Worm (Caenorhabditis elegans) whole organism, L3 larva: Measurements from ENCODE around the gene K02H11.9.

Experiments
- nhr-23 ChIP-seq: fragments of 150-350 bp; optimal IDR thresholded peaks from 2 replicates; lab custom pipeline; 2014; ENCODE audit warnings: missing biosample characterization, missing genetic modification reagents, missing genetic modification characterization
- nhr-237 ChIP-seq: fragments of 150-350 bp; optimal IDR thresholded peaks from 2 replicates; lab custom pipeline; 2014; ENCODE audit warnings: missing biosample characterization, missing genetic modification characterization
- nhr-76 ChIP-seq: fragments of 150-350 bp; sonication (generic microtip); optimal IDR thresholded peaks from 5 replicates; lab custom pipeline; 2014; ENCODE audit warnings: missing biosample characterization, missing genetic modification characterization
- snpc-4 ChIP-seq: fragments of 150-350 bp; optimal IDR thresholded peaks from 2 replicates; lab custom pipeline; 2014; ENCODE audit warnings: missing biosample characterization, missing genetic modification characterization
- unc-62 ChIP-seq: fragments of 150-350 bp; sonication (generic microtip); optimal IDR thresholded peaks from 4 replicates; lab custom pipeline; 2014; ENCODE audit warnings: missing biosample characterization, missing genetic modification reagents, missing genetic modification characterization

DNA sequence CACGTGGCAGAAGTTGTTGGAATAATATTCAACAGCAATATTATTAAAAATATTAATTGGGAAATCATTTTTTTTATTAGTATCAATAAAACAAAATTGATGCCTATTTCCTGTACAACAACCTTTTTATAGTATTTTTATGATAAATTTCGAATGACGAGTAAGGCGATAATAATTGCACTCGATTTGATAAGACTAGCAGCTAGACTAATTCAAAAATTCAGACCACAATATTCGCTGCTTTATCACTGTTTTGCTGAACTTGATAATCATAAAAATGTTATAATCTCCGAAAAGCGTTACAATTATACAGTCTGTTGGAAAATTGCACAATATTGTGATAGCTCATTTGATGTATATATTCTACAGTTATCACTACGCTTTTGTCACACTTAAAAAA lies 8.8 kb upstream of the K02H11.9 start, which contains the start of gene oac-32:
- no peak for TF ChIP-seq nhr-76 (tag; lab: Kevin White, UChicago)
- TF ChIP-seq snpc-4, result no peak
- TF ChIP-seq nhr-23 (tag; lab: Kevin White, UChicago), result no peak
- no peak for TF ChIP-seq nhr-237 (tag; lab: Kevin White, UChicago)
- no peak for TF ChIP-seq unc-62 (GFP tag; lab: Kevin White, UChicago)
